Worm (Caenorhabditis elegans): ENCODE measurements around the gene rle-1.

DNA sequence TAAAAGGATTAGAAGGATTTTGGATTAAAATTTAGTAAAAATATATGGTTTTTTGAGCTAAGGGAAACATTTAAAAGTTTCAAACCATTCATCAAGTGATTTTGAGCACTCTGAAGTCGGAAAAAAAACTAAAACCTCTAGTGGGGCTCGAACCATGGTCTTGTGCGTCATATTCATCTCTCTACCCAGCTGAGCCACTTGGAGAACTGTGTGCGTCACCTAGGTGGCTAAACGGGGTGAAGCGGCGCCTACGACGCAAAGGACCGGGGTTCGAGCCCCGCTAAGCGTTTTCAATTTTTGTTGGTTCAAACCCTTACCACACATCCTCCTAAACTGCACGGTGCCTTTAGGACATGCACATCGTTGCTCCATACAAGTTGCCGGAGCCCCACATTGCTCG lies 24.3 kb downstream of the rle-1 start:
- TF ChIP-seq ama-1 (optimal IDR thresholded peaks at IDR 0.05) (no peak), hnd-1 (tag; optimal IDR thresholded peaks at IDR 0.05) (no peak), hmg-4 (GFP tag; optimal IDR thresholded peaks at IDR 0.05) (no peak), ets-7 (tag; optimal IDR thresholded peaks at IDR 0.05) (no peak), sea-1 (GFP tag; conservative IDR thresholded peaks at IDR 0.05) (no peak), pes-1 (GFP tag; IDR thresholded peaks at IDR 0.05) (no peak)

Data from whole organism, early embryonic.